Fruit fly (Drosophila melanogaster) whole organism, embryonic: ENCODE results near the gene CG7742.

Source experiments
- CG17361 ChIP-seq: fragments of 200-800 bp; sonication (Bioruptor generic); IDR thresholded peaks from 3 replicates; pipeline ENCODE4 v1.3.6; 2022; ENCODE audit warnings: missing biosample characterization, missing genetic modification characterization
- CG4820 ChIP-seq: fragments of 200-800 bp; sonication (Bioruptor generic); optimal IDR thresholded peaks from 3 replicates; lab custom pipeline; 2016; ENCODE audit warnings: missing biosample characterization, missing genetic modification characterization
- CG5953 ChIP-seq: fragments of 200-800 bp; sonication (Bioruptor generic); IDR thresholded peaks from 2 replicates; pipeline ENCODE4 v1.3.6; 2022; ENCODE audit warnings: missing biosample characterization, missing genetic modification characterization
- Hr39 ChIP-seq: fragments of >200 bp; optimal IDR thresholded peaks from 2 replicates; lab custom pipeline; 2017

- no peak for TF ChIP-seq CG4820 (GFP tag; lab: Kevin White, UChicago)
- no peak for TF ChIP-seq CG5953
- TF ChIP-seq CG17361: no peak
- TF ChIP-seq Hr39: no peak
Measured at dm6 chr2L:5263343-5264051, 48.6 kb upstream of the CG7742 start, which contains the start of gene Cyp4ac1.
